Fruit fly (Drosophila melanogaster): Measurements from ENCODE around the gene Sec13.
A peak's percentile ranks its signal among the peaks of the same experiment; 100 is the strongest.

The Sec13 gene

DNA sequence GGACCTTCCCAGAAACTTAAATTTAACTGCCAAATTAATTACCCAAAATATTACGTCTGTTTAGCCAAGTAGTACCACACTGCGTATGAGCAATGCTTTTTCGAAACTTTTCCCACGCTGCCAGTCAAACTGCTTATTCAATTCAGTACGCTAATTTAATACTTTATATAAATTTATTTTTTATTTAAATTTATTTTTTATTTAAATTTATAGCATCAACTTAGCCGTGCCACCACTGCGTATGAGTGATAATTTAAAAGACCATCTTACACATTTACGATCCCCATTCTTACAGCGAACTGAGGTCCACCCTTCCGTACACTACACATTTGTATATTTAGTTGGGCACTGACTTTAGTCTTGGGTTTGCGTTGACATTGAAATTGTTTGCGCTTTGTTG, 20.5 kb upstream of the Sec13 start (continued):
- TF ChIP-seq Met (GFP tag; optimal IDR thresholded peaks at IDR 0.05), result no peak
- TF ChIP-seq salr (GFP tag; optimal IDR thresholded peaks at IDR 0.05), result peak; percentile 3 to 22
- peak; percentile 65 for TF ChIP-seq CG11762 (GFP tag; optimal IDR thresholded peaks at IDR 0.05; ENCODE audit: insufficient read depth)
- peak; percentile 29 for TF ChIP-seq Sox15 (GFP tag; optimal IDR thresholded peaks at IDR 0.05)
- no peak for TF ChIP-seq Eip93F (GFP tag; optimal IDR thresholded peaks at IDR 0.05)
- peak; percentile 64 for TF ChIP-seq acj6 (GFP tag; optimal IDR thresholded peaks at IDR 0.05)
- TF ChIP-seq CG1621 (tag; optimal IDR thresholded peaks at IDR 0.05), result peak; percentile 18
- TF ChIP-seq fd59A (GFP tag; optimal IDR thresholded peaks at IDR 0.05), result peak; percentile 41
- TF ChIP-seq CG9139 (GFP tag; optimal IDR thresholded peaks at IDR 0.05), result peak; percentile 34
- peak; percentile 61 for TF ChIP-seq dsx (GFP tag; optimal IDR thresholded peaks at IDR 0.05; ENCODE audit: poor library complexity, severe bottlenecking)
- TF ChIP-seq pdm3 (GFP tag; optimal IDR thresholded peaks at IDR 0.05), result peak; percentile 45
- TF ChIP-seq vri (GFP tag; optimal IDR thresholded peaks at IDR 0.05), result peak; percentile 6
- TF ChIP-seq Gug (GFP tag; IDR thresholded peaks at IDR 0.05), result peak; percentile 66
- no peak for TF ChIP-seq cyc (GFP tag; optimal IDR thresholded peaks at IDR 0.05)
- TF ChIP-seq Hr4 (GFP tag; optimal IDR thresholded peaks at IDR 0.05), result peak; percentile 53
- TF ChIP-seq CG4318 (GFP tag; optimal IDR thresholded peaks at IDR 0.05), result peak; percentile 50
- TF ChIP-seq CG31627 (GFP tag; optimal IDR thresholded peaks at IDR 0.05), result no peak
- TF ChIP-seq CG3032 (tag; optimal IDR thresholded peaks at IDR 0.05), result peak; percentile 72
- no peak for TF ChIP-seq CG6854 (GFP tag; optimal IDR thresholded peaks at IDR 0.05)

DNA sequence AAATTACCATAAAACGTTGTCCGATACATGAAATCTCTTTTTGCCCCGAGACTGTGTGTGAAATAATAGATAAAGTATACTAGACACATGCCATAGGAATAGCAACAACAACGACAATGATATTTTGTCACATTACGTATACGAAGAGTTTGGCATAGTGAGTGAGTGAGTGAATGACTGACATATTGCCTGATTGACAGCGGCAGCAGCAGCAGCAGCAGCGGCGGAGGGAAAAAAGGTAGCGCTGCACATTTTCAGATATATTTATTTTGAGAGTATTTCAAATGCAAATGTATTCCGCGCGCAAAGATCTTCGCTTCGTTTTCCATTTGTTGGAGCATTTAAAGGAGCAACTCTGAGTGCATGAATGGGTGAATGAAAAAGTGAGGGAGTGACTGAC, 19.6 kb upstream of the Sec13 start:
- no peak for TF ChIP-seq Lpt (GFP tag; optimal IDR thresholded peaks at IDR 0.05)
- no peak for TF ChIP-seq CG6276 (GFP tag; optimal IDR thresholded peaks at IDR 0.05)
- no peak for TF ChIP-seq CG1621 (tag; optimal IDR thresholded peaks at IDR 0.05)
- TF ChIP-seq CG11294 (GFP tag; IDR thresholded peaks at IDR 0.05), result no peak
- no peak for TF ChIP-seq CG3919 (GFP tag; optimal IDR thresholded peaks at IDR 0.05)
- TF ChIP-seq Hr4 (GFP tag; optimal IDR thresholded peaks at IDR 0.05), result no peak
- TF ChIP-seq pdm3 (GFP tag; optimal IDR thresholded peaks at IDR 0.05), result no peak
- no peak for TF ChIP-seq Ets96B (tag; optimal IDR thresholded peaks at IDR 0.05)
- no peak for TF ChIP-seq Eip93F (GFP tag; optimal IDR thresholded peaks at IDR 0.05)
- no peak for TF ChIP-seq Eip78C (GFP tag)
- TF ChIP-seq Gug (GFP tag; IDR thresholded peaks at IDR 0.05), result no peak
- no peak for TF ChIP-seq vri (GFP tag; optimal IDR thresholded peaks at IDR 0.05)

DNA sequence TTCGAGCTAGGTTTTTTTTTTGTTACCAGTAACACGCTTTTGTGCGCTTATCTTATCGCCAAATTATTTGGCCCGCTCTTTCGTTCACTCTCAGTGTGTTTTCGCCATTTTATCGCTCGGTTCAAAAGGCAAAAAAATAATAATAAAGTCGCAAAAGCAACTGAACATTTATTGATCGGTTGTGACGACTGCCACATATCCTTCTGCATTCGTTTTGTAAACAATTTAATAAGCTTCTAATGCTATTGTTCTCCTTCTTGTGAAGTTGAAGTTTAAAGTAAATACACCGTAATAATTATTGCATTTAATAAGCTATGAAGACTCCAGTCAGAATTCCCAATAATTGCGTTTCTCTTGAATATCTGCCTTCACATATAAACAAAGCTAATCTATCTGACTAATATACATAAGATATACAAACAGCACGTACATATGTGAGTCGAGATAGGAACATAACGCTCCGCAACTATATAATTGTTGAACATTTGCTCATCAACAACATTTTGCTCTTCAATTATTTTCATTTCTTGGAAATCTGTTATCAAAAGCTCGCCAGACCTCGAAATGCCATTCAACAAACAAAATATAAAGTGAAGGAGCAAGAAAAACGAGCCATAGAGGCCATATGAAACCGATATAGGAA, 18.8 kb upstream of the Sec13 start:
- TF ChIP-seq cyc (GFP tag; optimal IDR thresholded peaks at IDR 0.05) (peak; percentile 49), CG4318 (GFP tag; optimal IDR thresholded peaks at IDR 0.05) (no peak), Hr4 (GFP tag; optimal IDR thresholded peaks at IDR 0.05) (no peak), ss (GFP tag; optimal IDR thresholded peaks at IDR 0.05) (no peak), CG6792 (GFP tag; optimal IDR thresholded peaks at IDR 0.05) (no peak), esn (GFP tag; optimal IDR thresholded peaks at IDR 0.05) (peak; percentile 69), CG31627 (GFP tag; optimal IDR thresholded peaks at IDR 0.05) (peak; percentile 56), Smox (GFP tag; optimal IDR thresholded peaks at IDR 0.05) (peak; percentile 39), Eip93F (GFP tag; optimal IDR thresholded peaks at IDR 0.05) (peak; percentile 57), CG11902 (GFP tag; optimal IDR thresholded peaks at IDR 0.05) (no peak), Ets21C (GFP tag; optimal IDR thresholded peaks at IDR 0.05) (peak; percentile 31), CG32006 (GFP tag; optimal IDR thresholded peaks at IDR 0.05) (no peak), CG7368 (GFP tag; optimal IDR thresholded peaks at IDR 0.05) (no peak), Eip78C (GFP tag) (peak; percentile 73), fd85E (GFP tag; optimal IDR thresholded peaks at IDR 0.05) (no peak), OdsH (GFP tag; optimal IDR thresholded peaks at IDR 0.05) (no peak), dac (GFP tag; optimal IDR thresholded peaks at IDR 0.05) (no peak), CG1621 (tag; optimal IDR thresholded peaks at IDR 0.05) (no peak), lz (GFP tag; optimal IDR thresholded peaks at IDR 0.05) (peak; percentile 59), vri (GFP tag; optimal IDR thresholded peaks at IDR 0.05) (peak; percentile 63), CG9139 (GFP tag; optimal IDR thresholded peaks at IDR 0.05) (no peak), acj6 (GFP tag; optimal IDR thresholded peaks at IDR 0.05) (peak; percentile 14), Sox14 (GFP tag; optimal IDR thresholded peaks at IDR 0.05) (peak; percentile 55), CG16779 (tag; optimal IDR thresholded peaks at IDR 0.05) (no peak), CG8632 (GFP tag; optimal IDR thresholded peaks at IDR 0.05) (no peak), topi (GFP tag; optimal IDR thresholded peaks at IDR 0.05) (peak; percentile 56), pdm3 (GFP tag; optimal IDR thresholded peaks at IDR 0.05) (peak; percentile 14), CG34406 (GFP tag; optimal IDR thresholded peaks at IDR 0.05) (peak; percentile 14), achi (GFP tag; optimal IDR thresholded peaks at IDR 0.05) (no peak), fd59A (GFP tag; optimal IDR thresholded peaks at IDR 0.05) (no peak), net (GFP tag; optimal IDR thresholded peaks at IDR 0.05) (no peak), Met (GFP tag; optimal IDR thresholded peaks at IDR 0.05) (peak; percentile 64), fkh (GFP tag; optimal IDR thresholded peaks at IDR 0.05) (no peak)

All from whole organism, prepupa.